Fruit fly (Drosophila melanogaster) whole organism, embryonic: Measurements from ENCODE around the gene Antp.

ENCODE experiments used
- C15 ChIP-seq: fragments of 200-800 bp; sonication (Bioruptor generic); IDR thresholded peaks from 3 replicates; pipeline ENCODE4 v1.3.6; 2022; ENCODE audit warnings: missing biosample characterization, missing genetic modification characterization
- CG11093 ChIP-seq: fragments of 200-800 bp; sonication (Bioruptor generic); IDR thresholded peaks from 3 replicates; pipeline ENCODE4 v1.3.6; 2022; ENCODE audit warnings: missing biosample characterization, missing genetic modification characterization
- CG11247 ChIP-seq: fragments of 200-800 bp; sonication (Bioruptor generic); IDR thresholded peaks from 2 replicates; pipeline ENCODE4 v1.3.6; 2022; ENCODE audit warnings: missing biosample characterization, missing genetic modification characterization
- CG11504 ChIP-seq: fragments of 200-800 bp; sonication (Bioruptor generic); optimal IDR thresholded peaks from 3 replicates; lab custom pipeline; 2019; ENCODE audit warnings: missing biosample characterization, mild to moderate bottlenecking, missing genetic modification characterization, moderate library complexity
- CG12104 ChIP-seq: fragments of 200-800 bp; sonication (Bioruptor generic); optimal IDR thresholded peaks from 3 replicates; lab custom pipeline; 2016; ENCODE audit warnings: missing biosample characterization, missing genetic modification characterization
- CG12769 ChIP-seq: fragments of 200-800 bp; sonication (Bioruptor generic); optimal IDR thresholded peaks from 2 replicates; lab custom pipeline; 2019; ENCODE audit warnings: missing biosample characterization, mild to moderate bottlenecking, missing genetic modification characterization, moderate library complexity
- CG13296 ChIP-seq: fragments of 200-800 bp; sonication (Bioruptor generic); optimal IDR thresholded peaks from 3 replicates; lab custom pipeline; 2018; ENCODE audit warnings: missing biosample characterization, mild to moderate bottlenecking, missing genetic modification characterization
- CG14441 ChIP-seq: fragments of 200-800 bp; sonication (Bioruptor generic); IDR thresholded peaks from 2 replicates; pipeline ENCODE4 v1.3.6; 2022; ENCODE audit warnings: missing biosample characterization, missing genetic modification characterization
- CG14860 ChIP-seq: fragments of 200-800 bp; sonication (Bioruptor generic); IDR thresholded peaks from 3 replicates; pipeline ENCODE4 v1.3.6; 2022; ENCODE audit warnings: missing biosample characterization, missing genetic modification characterization; ENCODE audit not compliant: partially characterized antibody
- CG16863 ChIP-seq: fragments of 200-800 bp; sonication (Bioruptor generic); optimal IDR thresholded peaks from 3 replicates; lab custom pipeline; 2016; ENCODE audit warnings: missing biosample characterization, missing genetic modification characterization
- CG17186 ChIP-seq: fragments of 200-800 bp; sonication (Bioruptor generic); optimal IDR thresholded peaks from 3 replicates; lab custom pipeline; 2017; ENCODE audit warnings: missing biosample characterization, missing genetic modification reagents, missing genetic modification characterization
- CG17328 ChIP-seq: fragments of 200-800 bp; sonication (Bioruptor generic); IDR thresholded peaks from 2 replicates; pipeline ENCODE4 v1.3.6; 2022; ENCODE audit warnings: missing biosample characterization, missing genetic modification characterization
- CG1832 ChIP-seq: fragments of 200-800 bp; sonication (Bioruptor generic); optimal IDR thresholded peaks from 2 replicates; lab custom pipeline; 2017; ENCODE audit warnings: missing biosample characterization, mild to moderate bottlenecking, missing genetic modification characterization, inconsistent platforms
- CG2120 ChIP-seq: fragments of 200-800 bp; sonication (Bioruptor generic); optimal IDR thresholded peaks from 3 replicates; lab custom pipeline; 2016; ENCODE audit warnings: missing biosample characterization, missing genetic modification characterization
- CG31365 ChIP-seq: fragments of 200-800 bp; sonication (Bioruptor generic); optimal IDR thresholded peaks from 2 replicates; lab custom pipeline; 2018; ENCODE audit warnings: missing biosample characterization, mild to moderate bottlenecking, missing genetic modification characterization
- CG34224 ChIP-seq: fragments of 200-800 bp; sonication (Bioruptor generic); IDR thresholded peaks from 3 replicates; pipeline ENCODE4 v1.3.6; 2022; ENCODE audit warnings: missing biosample characterization, missing genetic modification characterization; ENCODE audit not compliant: partially characterized antibody
- CG4404 ChIP-seq: fragments of 200-800 bp; sonication (Bioruptor generic); IDR thresholded peaks from 2 replicates; pipeline ENCODE4 v1.3.6; 2022; ENCODE audit warnings: missing biosample characterization, missing genetic modification characterization
- CG8359 ChIP-seq: fragments of 200-800 bp; sonication (Bioruptor generic); optimal IDR thresholded peaks from 2 replicates; lab custom pipeline; 2017; ENCODE audit warnings: missing biosample characterization, mild to moderate bottlenecking, missing genetic modification characterization, borderline replicate concordance
- CG9797 ChIP-seq: fragments of 200-800 bp; sonication (Bioruptor generic); optimal IDR thresholded peaks from 3 replicates; lab custom pipeline; 2018; ENCODE audit warnings: missing biosample characterization, mild to moderate bottlenecking, missing genetic modification characterization
- Camta ChIP-seq: fragments of 200-800 bp; sonication (Bioruptor generic); optimal IDR thresholded peaks from 2 replicates; lab custom pipeline; 2016; ENCODE audit warnings: missing biosample characterization, missing genetic modification characterization
- Chrac-16 ChIP-seq: fragments of 200-800 bp; sonication (Bioruptor generic); optimal IDR thresholded peaks from 3 replicates; lab custom pipeline; 2016; ENCODE audit warnings: missing biosample characterization, missing genetic modification characterization
- Dfd ChIP-seq, 2 experiments: fragments of >200 bp; optimal IDR thresholded peaks; 2 replicates each; lab custom pipeline; 2017; ENCODE audit warnings: missing biosample characterization in 2 of 2, missing genetic modification characterization in 2 of 2
- Ets97D ChIP-seq: fragments of 200-800 bp; sonication (Bioruptor generic); optimal IDR thresholded peaks from 3 replicates; lab custom pipeline; 2016; ENCODE audit warnings: missing biosample characterization, missing genetic modification characterization
- HLH54F ChIP-seq: fragments of 200-800 bp; sonication (Bioruptor generic); optimal IDR thresholded peaks from 3 replicates; lab custom pipeline; 2016; ENCODE audit warnings: missing biosample characterization, missing genetic modification characterization
- HmgZ ChIP-seq: fragments of 200-800 bp; sonication (Bioruptor generic); optimal IDR thresholded peaks from 2 replicates; lab custom pipeline; 2018; ENCODE audit warnings: missing biosample characterization, mild to moderate bottlenecking, missing genetic modification characterization
- Hr78 ChIP-seq, 2 experiments: fragments of 200-800 bp in 1 of 2; fragments of >200 bp in 1 of 2; sonication (Bioruptor generic) in 1 of 2; optimal IDR thresholded peaks; 2 replicates each; lab custom pipeline; 2017 to 2019; ENCODE audit warnings: missing biosample characterization in 2 of 2, missing genetic modification characterization in 2 of 2, mild to moderate bottlenecking in 1 of 2, moderate library complexity in 1 of 2
- MESR4 ChIP-seq: fragments of 200-800 bp; sonication (Bioruptor generic); optimal IDR thresholded peaks from 2 replicates; lab custom pipeline; 2018; ENCODE audit warnings: missing biosample characterization, mild to moderate bottlenecking, missing genetic modification characterization, moderate library complexity
- Med ChIP-seq: fragments of 200-800 bp; sonication (Bioruptor generic); peaks from one replicate; lab custom pipeline; 2016; ENCODE audit warnings: missing biosample characterization, missing genetic modification characterization, mild to moderate bottlenecking, inconsistent platforms, moderate library complexity
- Optix ChIP-seq: fragments of 200-800 bp; sonication (Bioruptor generic); IDR thresholded peaks from 3 replicates; pipeline ENCODE4 v1.3.6; 2022; ENCODE audit warnings: missing biosample characterization, missing genetic modification characterization
- PHDP ChIP-seq: fragments of 200-800 bp; sonication (Bioruptor generic); optimal IDR thresholded peaks from 3 replicates; lab custom pipeline; 2018; ENCODE audit warnings: missing biosample characterization, mild to moderate bottlenecking, missing genetic modification characterization, moderate library complexity
- Pdp1 ChIP-seq, 2 experiments: fragments of 200-800 bp; sonication (Bioruptor generic); optimal IDR thresholded peaks; 3 replicates each; lab custom pipeline; 2016; ENCODE audit warnings: missing biosample characterization in 2 of 2, missing genetic modification characterization in 2 of 2, mild to moderate bottlenecking in 1 of 2, moderate library complexity in 1 of 2
- Rx ChIP-seq: fragments of 200-800 bp; sonication (Bioruptor generic); IDR thresholded peaks from 2 replicates; pipeline ENCODE4 v1.3.6; 2022; ENCODE audit warnings: missing biosample characterization, missing genetic modification characterization
- abd-A ChIP-seq: fragments of 200-800 bp; sonication (Bioruptor generic); optimal IDR thresholded peaks from 3 replicates; lab custom pipeline; 2019; ENCODE audit warnings: missing biosample characterization, mild to moderate bottlenecking, missing genetic modification characterization, moderate library complexity
- az2 ChIP-seq: fragments of 200-800 bp; sonication (Bioruptor generic); optimal IDR thresholded peaks from 3 replicates; lab custom pipeline; 2016; ENCODE audit warnings: missing biosample characterization, missing genetic modification characterization
- bbx ChIP-seq: fragments of 200-800 bp; sonication (Bioruptor generic); IDR thresholded peaks from 2 replicates; pipeline ENCODE4 v1.3.6; 2022; ENCODE audit warnings: missing biosample characterization, missing genetic modification characterization; ENCODE audit not compliant: partially characterized antibody
- bsh ChIP-seq, 2 experiments: fragments of 200-800 bp; sonication (Bioruptor generic); optimal IDR thresholded peaks; 2 replicates each; lab custom pipeline; 2017 to 2018; ENCODE audit warnings: mild to moderate bottlenecking in 2 of 2, missing biosample characterization in 2 of 2, missing genetic modification characterization in 2 of 2, moderate library complexity in 1 of 2
- ci ChIP-seq: fragments of 200-800 bp; sonication (Bioruptor generic); IDR thresholded peaks from 3 replicates; pipeline ENCODE4 v1.3.6; 2022; ENCODE audit warnings: missing biosample characterization, missing genetic modification characterization
- fd64A ChIP-seq: fragments of 200-800 bp; sonication (Bioruptor generic); optimal IDR thresholded peaks from 3 replicates; lab custom pipeline; 2018; ENCODE audit warnings: missing biosample characterization, mild to moderate bottlenecking, missing genetic modification characterization
- grau ChIP-seq: fragments of 200-800 bp; optimal IDR thresholded peaks from 3 replicates; lab custom pipeline; 2019; ENCODE audit warnings: missing biosample characterization, mild to moderate bottlenecking, missing genetic modification characterization, moderate library complexity
- gsb-n ChIP-seq: fragments of 200-800 bp; sonication (Bioruptor generic); optimal IDR thresholded peaks from 3 replicates; lab custom pipeline; 2018; ENCODE audit warnings: missing biosample characterization, mild to moderate bottlenecking, missing genetic modification characterization
- kah ChIP-seq: fragments of 200-800 bp; sonication (Bioruptor generic); optimal IDR thresholded peaks from 2 replicates; lab custom pipeline; 2018; ENCODE audit warnings: missing biosample characterization, mild to moderate bottlenecking, missing genetic modification characterization
- mam ChIP-seq: fragments of 200-800 bp; sonication (Bioruptor generic); optimal IDR thresholded peaks from 3 replicates; lab custom pipeline; 2016; ENCODE audit warnings: missing biosample characterization, missing genetic modification characterization
- mld ChIP-seq: fragments of 200-800 bp; sonication (Bioruptor generic); IDR thresholded peaks from 3 replicates; pipeline ENCODE4 v1.3.6; 2022; ENCODE audit warnings: missing biosample characterization, missing genetic modification characterization; ENCODE audit not compliant: partially characterized antibody
- org-1 ChIP-seq: fragments of 200-800 bp; sonication (Bioruptor generic); optimal IDR thresholded peaks from 2 replicates; lab custom pipeline; 2017; ENCODE audit warnings: missing biosample characterization, missing genetic modification characterization
- run ChIP-seq: fragments of 200-800 bp; sonication (Bioruptor generic); optimal IDR thresholded peaks from 3 replicates; lab custom pipeline; 2018; ENCODE audit warnings: missing biosample characterization, mild to moderate bottlenecking, missing genetic modification characterization
- schlank ChIP-seq: fragments of 200-800 bp; sonication (Bioruptor generic); optimal IDR thresholded peaks from 2 replicates; lab custom pipeline; 2018; ENCODE audit warnings: missing biosample characterization, mild to moderate bottlenecking, missing genetic modification characterization
- so ChIP-seq: fragments of 200-800 bp; sonication (Bioruptor generic); IDR thresholded peaks from 3 replicates; pipeline ENCODE4 v1.3.6; 2022; ENCODE audit warnings: missing biosample characterization, missing genetic modification characterization
- trem ChIP-seq: fragments of 200-800 bp; optimal IDR thresholded peaks from 3 replicates; lab custom pipeline; 2019; ENCODE audit warnings: missing biosample characterization, mild to moderate bottlenecking, missing genetic modification characterization, moderate library complexity
- unc-4 ChIP-seq: fragments of 200-800 bp; sonication (Bioruptor generic); IDR thresholded peaks from 2 replicates; pipeline ENCODE4 v1.3.6; 2022; ENCODE audit warnings: missing biosample characterization, missing genetic modification characterization; ENCODE audit not compliant: partially characterized antibody
- vvl ChIP-seq: fragments of 200-800 bp; sonication (Bioruptor generic); IDR thresholded peaks from 2 replicates; pipeline ENCODE4 v1.3.6; 2022; ENCODE audit warnings: missing biosample characterization, missing genetic modification characterization
- z ChIP-seq: fragments of 200-800 bp; sonication (Bioruptor generic); IDR thresholded peaks from 3 replicates; pipeline ENCODE4 v1.3.6; 2022; ENCODE audit warnings: missing biosample characterization, missing genetic modification characterization

Gene Antp

dm6 chr3R:6970531-6970930 lies 28.5 kb downstream of the Antp start (continued):
- TF ChIP-seq CG16863 (no peak), CG17186 (GFP tag; lab: Kevin White, UChicago) (no peak), CG11504 (peak; percentile 71), CG8359 (GFP tag; lab: Kevin White, UChicago) (peak; percentile 44), vvl (GFP tag; lab: Robert Waterston, UW) (no peak), org-1 (GFP tag; lab: Kevin White, UChicago) (no peak), gsb-n (no peak), Chrac-16 (GFP tag; lab: Kevin White, UChicago) (no peak), Dfd (GFP tag; optimal IDR thresholded peaks at IDR 0.05; lab: Kevin White, UChicago) (no peak), CG17328 (GFP tag; lab: Robert Waterston, UW) (0 out of 2 replicates have a peak, but pooled peaks have one; percentile 33), CG4404 (GFP tag; lab: Robert Waterston, UW) (no peak), CG9797 (no peak), CG14860 (GFP tag; lab: Robert Waterston, UW) (no peak), abd-A (tag; lab: Kevin White, UChicago) (no peak), CG11247 (GFP tag; lab: Robert Waterston, UW) (no peak), CG13296 (GFP tag; lab: Kevin White, UChicago) (no peak), trem (no peak), HLH54F (GFP tag; lab: Kevin White, UChicago) (no peak), CG34224 (GFP tag; lab: Robert Waterston, UW) (no peak), Hr78 (GFP tag; optimal IDR thresholded peaks at IDR 0.05; lab: Kevin White, UChicago) (no peak), Camta (GFP tag; lab: Kevin White, UChicago) (peak; percentile 2), C15 (GFP tag; lab: Robert Waterston, UW) (no peak), so (GFP tag; lab: Robert Waterston, UW) (no peak), MESR4 (GFP tag; lab: Kevin White, UChicago) (no peak), unc-4 (GFP tag; lab: Robert Waterston, UW) (no peak), az2 (GFP tag; lab: Kevin White, UChicago) (no peak), ci (GFP tag; lab: Robert Waterston, UW) (peak; percentile 11; the same call in 1 of the 3 replicates), CG11093 (GFP tag; lab: Robert Waterston, UW) (no peak), CG1832 (no peak), Med (GFP tag; lab: Kevin White, UChicago) (peak; percentile 72), bbx (no peak), Optix (GFP tag; lab: Robert Waterston, UW) (no peak), bsh (GFP tag; optimal IDR thresholded peaks at IDR 0.05; lab: Kevin White, UChicago) (no peak), z (no peak), mam (no peak), Ets97D (no peak), CG12769 (tag; lab: Kevin White, UChicago) (no peak), CG31365 (tag; lab: Kevin White, UChicago) (no peak), kah (GFP tag; lab: Kevin White, UChicago) (no peak), Rx (GFP tag; lab: Robert Waterston, UW) (no peak), run (tag; lab: Kevin White, UChicago) (no peak), mld (GFP tag; lab: Robert Waterston, UW) (no peak), HmgZ (tag; lab: Kevin White, UChicago) (no peak), grau (tag; lab: Kevin White, UChicago) (no peak), CG12104 (GFP tag; lab: Kevin White, UChicago) (no peak), fd64A (no peak), schlank (tag; lab: Kevin White, UChicago) (no peak), PHDP (tag; lab: Kevin White, UChicago) (no peak), Pdp1 (GFP tag; optimal IDR thresholded peaks at IDR 0.05; lab: Kevin White, UChicago) (no peak), CG2120 (no peak), CG14441 (GFP tag; lab: Robert Waterston, UW) (peak; percentile 25; the same call in 1 of the 2 replicates)
